Fruit fly (Drosophila melanogaster) whole organism: ENCODE measurements around the gene fy.

Experiments
- CG8478 ChIP-seq: fragments of >200 bp; optimal IDR thresholded peaks from 2 replicates; lab custom pipeline; 2018; ENCODE audit warnings: inconsistent platforms
- EcR ChIP-seq, 2 experiments: fragments of >200 bp; optimal IDR thresholded peaks; 2 replicates each; lab custom pipeline; 2017; ENCODE audit warnings: missing biosample characterization in 2 of 2, missing genetic modification characterization in 2 of 2, missing genetic modification reagents in 2 of 2

- TF ChIP-seq CG8478 (lab: Kevin White, UChicago): no peak
- no peak for TF ChIP-seq EcR (GFP tag; optimal IDR thresholded peaks at IDR 0.05; lab: Kevin White, UChicago)
Measured at dm6 chr2L:8361204-8361952, 41.7 kb downstream of the fy start.
